Fruit fly (Drosophila melanogaster) whole organism, embryonic: ENCODE data around the gene dysf.

Experiments
- ATbp ChIP-seq: fragments of 200-800 bp; sonication (Bioruptor generic); optimal IDR thresholded peaks from 2 replicates; lab custom pipeline; 2017; ENCODE audit warnings: missing biosample characterization, mild to moderate bottlenecking, missing genetic modification characterization, missing genetic modification reagents
- Atf3 ChIP-seq: fragments of 200-800 bp; sonication (Bioruptor generic); optimal IDR thresholded peaks from 3 replicates; lab custom pipeline; 2016; ENCODE audit warnings: missing biosample characterization, missing genetic modification characterization
- Atf6 ChIP-seq: fragments of 200-800 bp; sonication (Bioruptor generic); IDR thresholded peaks from 2 replicates; pipeline ENCODE4 v1.3.6; 2022; ENCODE audit warnings: missing biosample characterization, missing genetic modification characterization
- CG10209 ChIP-seq: fragments of 200-800 bp; sonication (Bioruptor generic); optimal IDR thresholded peaks from 3 replicates; lab custom pipeline; 2017; ENCODE audit warnings: missing biosample characterization, mild to moderate bottlenecking, missing genetic modification characterization, missing genetic modification reagents
- CG11247 ChIP-seq: fragments of 200-800 bp; sonication (Bioruptor generic); IDR thresholded peaks from 2 replicates; pipeline ENCODE4 v1.3.6; 2022; ENCODE audit warnings: missing biosample characterization, missing genetic modification characterization
- CG11456 ChIP-seq: fragments of 200-800 bp; sonication (Bioruptor generic); IDR thresholded peaks from 3 replicates; pipeline ENCODE4 v1.3.6; 2022; ENCODE audit warnings: missing biosample characterization, missing genetic modification characterization
- CG12744 ChIP-seq: fragments of 200-800 bp; sonication (Bioruptor generic); optimal IDR thresholded peaks from 2 replicates; lab custom pipeline; 2016; ENCODE audit warnings: missing biosample characterization, missing genetic modification characterization
- CG13624 ChIP-seq: fragments of 200-800 bp; sonication (Bioruptor generic); optimal IDR thresholded peaks from 2 replicates; lab custom pipeline; 2016; ENCODE audit warnings: missing biosample characterization, missing genetic modification characterization
- CG13775 ChIP-seq: fragments of 200-800 bp; sonication (Bioruptor generic); optimal IDR thresholded peaks from 3 replicates; lab custom pipeline; 2017; ENCODE audit warnings: missing biosample characterization, mild to moderate bottlenecking, missing genetic modification characterization
- CG15073 ChIP-seq: fragments of 200-800 bp; sonication (Bioruptor generic); optimal IDR thresholded peaks from 2 replicates; lab custom pipeline; 2016; ENCODE audit warnings: missing biosample characterization, missing genetic modification characterization
- CG15514 ChIP-seq: fragments of 200-800 bp; sonication (Bioruptor generic); optimal IDR thresholded peaks from 3 replicates; lab custom pipeline; 2017; ENCODE audit warnings: missing biosample characterization, missing genetic modification characterization, mild to moderate bottlenecking, moderate library complexity, missing genetic modification reagents
- CG15601 ChIP-seq: fragments of 200-800 bp; sonication (Bioruptor generic); optimal IDR thresholded peaks from 3 replicates; lab custom pipeline; 2019; ENCODE audit warnings: missing biosample characterization, mild to moderate bottlenecking, missing genetic modification characterization, moderate library complexity
- CG1647 ChIP-seq: fragments of 200-800 bp; sonication (Bioruptor generic); optimal IDR thresholded peaks from 3 replicates; lab custom pipeline; 2016; ENCODE audit warnings: missing biosample characterization, missing genetic modification characterization
- CG16813 ChIP-seq: fragments of 200-800 bp; sonication (Bioruptor generic); IDR thresholded peaks from 3 replicates; pipeline ENCODE4 v1.3.6; 2022; ENCODE audit warnings: missing biosample characterization, missing genetic modification characterization; ENCODE audit not compliant: partially characterized antibody
- CG4360 ChIP-seq: fragments of 200-800 bp; sonication (Bioruptor generic); IDR thresholded peaks from 2 replicates; pipeline ENCODE4 v1.3.6; 2022; ENCODE audit warnings: missing biosample characterization, missing genetic modification characterization
- CrebB ChIP-seq: fragments of 200-800 bp; sonication (Bioruptor generic); optimal IDR thresholded peaks from 3 replicates; lab custom pipeline; 2018; ENCODE audit warnings: missing biosample characterization, mild to moderate bottlenecking, missing genetic modification characterization
- Doc3 ChIP-seq: fragments of 200-800 bp; sonication (Bioruptor generic); IDR thresholded peaks from 3 replicates; pipeline ENCODE4 v1.3.6; 2022; ENCODE audit warnings: missing biosample characterization, missing genetic modification characterization; ENCODE audit not compliant: partially characterized antibody
- Fer3 ChIP-seq: fragments of 200-800 bp; sonication (Bioruptor generic); optimal IDR thresholded peaks from 2 replicates; lab custom pipeline; 2018; ENCODE audit warnings: missing biosample characterization, mild to moderate bottlenecking, missing genetic modification characterization, moderate library complexity
- Hmr ChIP-seq: fragments of 200-800 bp; sonication (Bioruptor generic); optimal IDR thresholded peaks from 3 replicates; lab custom pipeline; 2017; ENCODE audit warnings: mild to moderate bottlenecking, missing biosample characterization, missing genetic modification reagents, missing genetic modification characterization
- Mad ChIP-seq: fragments of 200-800 bp; sonication (Bioruptor generic); optimal IDR thresholded peaks from 2 replicates; lab custom pipeline; 2016; ENCODE audit warnings: missing biosample characterization, missing genetic modification characterization
- Max ChIP-seq: fragments of 200-800 bp; sonication (Bioruptor generic); optimal IDR thresholded peaks from 2 replicates; lab custom pipeline; 2016; ENCODE audit warnings: missing biosample characterization, mild to moderate bottlenecking, missing genetic modification characterization
- Myb ChIP-seq: fragments of 200-800 bp; sonication (Bioruptor generic); optimal IDR thresholded peaks from 2 replicates; lab custom pipeline; 2016; ENCODE audit warnings: missing biosample characterization, missing genetic modification characterization
- NK7.1 ChIP-seq: fragments of 200-800 bp; sonication (Bioruptor generic); optimal IDR thresholded peaks from 3 replicates; lab custom pipeline; 2016; ENCODE audit warnings: missing biosample characterization, missing genetic modification characterization
- Six4 ChIP-seq: fragments of 200-800 bp; sonication (Bioruptor generic); optimal IDR thresholded peaks from 2 replicates; lab custom pipeline; 2016; ENCODE audit warnings: missing biosample characterization, missing genetic modification characterization
- Spps ChIP-seq: fragments of 200-800 bp; sonication (Bioruptor generic); optimal IDR thresholded peaks from 2 replicates; lab custom pipeline; 2018; ENCODE audit warnings: missing biosample characterization, mild to moderate bottlenecking, missing genetic modification characterization
- Sry-β ChIP-seq: fragments of 200-800 bp; sonication (Bioruptor generic); optimal IDR thresholded peaks from 2 replicates; lab custom pipeline; 2018; ENCODE audit warnings: missing biosample characterization, mild to moderate bottlenecking, missing genetic modification characterization, moderate library complexity
- al ChIP-seq: fragments of 200-800 bp; sonication (Bioruptor generic); IDR thresholded peaks from 2 replicates; pipeline ENCODE4 v1.3.6; 2022; ENCODE audit warnings: missing biosample characterization, missing genetic modification characterization
- btn ChIP-seq: fragments of 200-800 bp; sonication (Bioruptor generic); optimal IDR thresholded peaks from 2 replicates; lab custom pipeline; 2016; ENCODE audit warnings: missing biosample characterization, missing genetic modification characterization
- caup ChIP-seq: fragments of 200-800 bp; sonication (Bioruptor generic); optimal IDR thresholded peaks from 3 replicates; lab custom pipeline; 2017; ENCODE audit warnings: missing biosample characterization, mild to moderate bottlenecking, missing genetic modification characterization, moderate library complexity; ENCODE audit not compliant: severe bottlenecking
- chif ChIP-seq, 2 experiments: fragments of 200-800 bp; sonication (Bioruptor generic); optimal IDR thresholded peaks; 3 replicates each; lab custom pipeline; 2016; ENCODE audit warnings: missing biosample characterization in 2 of 2, missing genetic modification characterization in 2 of 2
- chinmo ChIP-seq: fragments of 200-800 bp; sonication (Bioruptor generic); IDR thresholded peaks from 4 replicates; pipeline ENCODE4 v1.3.6; 2022; ENCODE audit warnings: missing biosample characterization, missing genetic modification characterization; ENCODE audit not compliant: partially characterized antibody
- dan ChIP-seq: fragments of 200-800 bp; sonication (Bioruptor generic); IDR thresholded peaks from 2 replicates; pipeline ENCODE4 v1.3.6; 2022; ENCODE audit warnings: missing biosample characterization, missing genetic modification characterization
- esg ChIP-seq: fragments of 200-800 bp; sonication (Bioruptor generic); conservative IDR thresholded peaks from 2 replicates; pipeline ENCODE4 v1.3.6; 2022; ENCODE audit warnings: missing biosample characterization, missing genetic modification characterization
- eyg ChIP-seq: fragments of 200-800 bp; sonication (Bioruptor generic); optimal IDR thresholded peaks from 3 replicates; lab custom pipeline; 2016; ENCODE audit warnings: missing biosample characterization, missing genetic modification characterization
- fd96Cb ChIP-seq: fragments of 200-800 bp; sonication (Bioruptor generic); optimal IDR thresholded peaks from 2 replicates; lab custom pipeline; 2018; ENCODE audit warnings: missing biosample characterization, mild to moderate bottlenecking, missing genetic modification characterization, moderate library complexity
- gcm ChIP-seq: fragments of 200-800 bp; sonication (Bioruptor generic); optimal IDR thresholded peaks from 2 replicates; lab custom pipeline; 2019; ENCODE audit warnings: missing biosample characterization, mild to moderate bottlenecking, missing genetic modification characterization, moderate library complexity
- lov ChIP-seq, 2 experiments: fragments of 200-800 bp in 1 of 2; fragments of >200 bp in 1 of 2; sonication (Bioruptor generic) in 1 of 2; IDR thresholded peaks in 1 of 2; optimal IDR thresholded peaks in 1 of 2; 2 replicates in 1 of 2; 3 replicates in 1 of 2; pipeline versions ENCODE4 v1.3.6 to Lab custom; 2017 to 2022; ENCODE audit warnings: missing biosample characterization in 1 of 2, missing genetic modification characterization in 1 of 2
- mam ChIP-seq: fragments of 200-800 bp; sonication (Bioruptor generic); optimal IDR thresholded peaks from 3 replicates; lab custom pipeline; 2016; ENCODE audit warnings: missing biosample characterization, missing genetic modification characterization
- phol ChIP-seq: fragments of 200-800 bp; sonication (Bioruptor generic); optimal IDR thresholded peaks from 3 replicates; lab custom pipeline; 2018; ENCODE audit warnings: missing biosample characterization, mild to moderate bottlenecking, missing genetic modification characterization, moderate library complexity
- pita ChIP-seq: fragments of 200-800 bp; sonication (Bioruptor generic); optimal IDR thresholded peaks from 2 replicates; lab custom pipeline; 2017; ENCODE audit warnings: missing biosample characterization, mild to moderate bottlenecking, missing genetic modification characterization
- row ChIP-seq: fragments of 200-800 bp; sonication (Bioruptor generic); IDR thresholded peaks from 3 replicates; pipeline ENCODE4 v1.3.6; 2022; ENCODE audit warnings: missing biosample characterization, missing genetic modification characterization
- sisA ChIP-seq: fragments of 200-800 bp; sonication (Bioruptor generic); IDR thresholded peaks from 2 replicates; pipeline ENCODE4 v1.3.6; 2022; ENCODE audit warnings: missing biosample characterization, missing genetic modification characterization
- so ChIP-seq: fragments of 200-800 bp; sonication (Bioruptor generic); IDR thresholded peaks from 3 replicates; pipeline ENCODE4 v1.3.6; 2022; ENCODE audit warnings: missing biosample characterization, missing genetic modification characterization
- sr ChIP-seq: fragments of 200-800 bp; sonication (Bioruptor generic); IDR thresholded peaks from 3 replicates; pipeline ENCODE4 v1.3.6; 2022; ENCODE audit warnings: missing biosample characterization, missing genetic modification characterization
- wek ChIP-seq: fragments of 200-800 bp; sonication (Bioruptor generic); optimal IDR thresholded peaks from 3 replicates; lab custom pipeline; 2018; ENCODE audit warnings: missing biosample characterization, mild to moderate bottlenecking, missing genetic modification characterization, moderate library complexity
- zen2 ChIP-seq: fragments of 200-800 bp; sonication (Bioruptor generic); IDR thresholded peaks from 3 replicates; pipeline ENCODE4 v1.3.6; 2022; ENCODE audit warnings: missing biosample characterization, missing genetic modification characterization; ENCODE audit not compliant: partially characterized antibody

dysf gene

DNA sequence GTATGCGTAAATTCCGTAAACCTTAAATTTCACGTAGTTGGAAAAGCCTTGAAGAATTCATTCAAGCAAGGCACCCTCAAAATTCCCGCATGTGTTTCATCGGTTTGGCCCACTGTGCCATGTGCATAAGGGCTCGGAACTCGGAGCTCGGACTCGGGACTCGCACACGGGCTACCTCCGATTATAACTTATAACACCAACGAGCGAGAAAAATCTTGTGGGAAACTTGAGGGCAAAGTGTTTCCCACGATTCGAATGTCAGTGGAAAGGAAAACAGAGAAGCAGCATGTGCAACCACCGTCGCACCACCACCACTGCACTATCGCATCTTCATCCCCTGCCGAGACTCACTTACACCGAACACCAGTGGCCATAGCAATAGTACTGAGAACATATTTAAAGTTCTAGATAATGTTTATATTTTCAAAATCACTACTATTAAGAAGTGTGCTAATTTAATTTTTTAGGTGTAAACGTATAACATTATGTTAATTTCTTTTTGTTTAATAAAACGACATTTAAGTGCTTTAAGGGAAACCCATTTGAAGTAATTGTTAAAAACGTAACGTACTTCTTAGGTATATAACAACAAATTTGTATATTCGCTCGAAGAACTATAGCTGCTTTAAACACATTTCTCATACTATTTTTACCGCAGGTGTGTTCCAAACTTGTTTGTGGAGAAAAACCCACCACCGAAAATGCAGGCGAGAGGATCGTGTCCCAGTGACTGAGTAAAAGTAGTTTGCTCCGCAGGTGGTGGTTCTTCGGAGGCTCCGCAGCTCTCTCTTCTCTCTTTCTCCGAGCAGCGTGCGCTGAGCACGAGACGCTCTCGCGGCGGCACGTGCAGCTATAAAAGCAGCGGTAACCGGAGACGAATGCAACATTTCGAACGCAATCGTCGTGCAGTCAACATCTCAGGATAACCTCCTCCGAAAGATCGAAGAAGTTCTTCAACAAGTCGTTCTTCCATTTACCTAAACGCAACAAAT lies 62.1 kb downstream of the dysf start (continued):
- TF ChIP-seq Doc3: no peak
- TF ChIP-seq row (GFP tag; lab: Robert Waterston, UW): peak; percentile 82
- TF ChIP-seq CG4360 (GFP tag; lab: Robert Waterston, UW): peak; percentile 38; the same call in 1 of the 2 replicates
- no peak for TF ChIP-seq CG1647
- TF ChIP-seq al: no peak
- peak; percentile 24 for TF ChIP-seq CG13624 (GFP tag; lab: Kevin White, UChicago)
- TF ChIP-seq fd96Cb (tag; lab: Kevin White, UChicago): peak; percentile 94
- peak; percentile 97 for TF ChIP-seq gcm (GFP tag; lab: Kevin White, UChicago)
- peak; percentile 19 for TF ChIP-seq NK7.1
- TF ChIP-seq CrebB (tag; lab: Kevin White, UChicago): peak; percentile 59
- peak; percentile 98 for TF ChIP-seq Spps
- no peak for TF ChIP-seq CG11456 (GFP tag; lab: Robert Waterston, UW)
- no peak for TF ChIP-seq CG11247 (GFP tag; lab: Robert Waterston, UW)
- TF ChIP-seq so (GFP tag; lab: Robert Waterston, UW): peak; percentile 45; the same call in 1 of the 3 replicates
- no peak for TF ChIP-seq CG15073 (GFP tag; lab: Kevin White, UChicago)
- TF ChIP-seq Sry-β (GFP tag; lab: Kevin White, UChicago): peak; percentile 66
- TF ChIP-seq chif (GFP tag; optimal IDR thresholded peaks at IDR 0.05; lab: Kevin White, UChicago): peak; percentile 40 to 89
- TF ChIP-seq Myb: peak; percentile 30
- peak; percentile 32 for TF ChIP-seq Hmr
- TF ChIP-seq caup (GFP tag; lab: Kevin White, UChicago): peak; percentile 37
- 0 out of 3 replicates have a peak, but pooled peaks have one; percentile 9 for TF ChIP-seq zen2 (GFP tag; lab: Robert Waterston, UW)
- TF ChIP-seq sr: no peak
- no peak for TF ChIP-seq Atf6 (GFP tag; lab: Robert Waterston, UW)
- TF ChIP-seq phol (tag; lab: Kevin White, UChicago): peak; percentile 97
- TF ChIP-seq Fer3 (tag; lab: Kevin White, UChicago): peak; percentile 57
- TF ChIP-seq mam (GFP tag; lab: Kevin White, UChicago): peak; percentile 30
- TF ChIP-seq btn: peak; percentile 66
- no peak for TF ChIP-seq lov (optimal IDR thresholded peaks at IDR 0.05; lab: Kevin White, UChicago)
- TF ChIP-seq lov (GFP tag; IDR thresholded peaks at IDR 0.05; lab: Robert Waterston, UW): peak; percentile 36; the same call in 2 of the 3 replicates
- TF ChIP-seq Six4: peak; percentile 74
- no peak for TF ChIP-seq pita
- TF ChIP-seq ATbp: peak; percentile 88
- peak; percentile 59 for TF ChIP-seq esg (GFP tag; lab: Robert Waterston, UW)
- TF ChIP-seq eyg: no peak
- peak; percentile 7 for TF ChIP-seq wek (GFP tag; lab: Kevin White, UChicago)
- TF ChIP-seq chinmo (GFP tag; lab: Robert Waterston, UW): no peak
- TF ChIP-seq CG16813: 0 out of 3 replicates have a peak, but pooled peaks have one; percentile 7
- peak; percentile 52; the same call in 1 of the 2 replicates for TF ChIP-seq dan (GFP tag; lab: Robert Waterston, UW)
- TF ChIP-seq sisA (GFP tag; lab: Robert Waterston, UW): peak; percentile 53; the same call in 1 of the 2 replicates
- TF ChIP-seq CG12744 (GFP tag; lab: Kevin White, UChicago): peak; percentile 49
- peak; percentile 77 for TF ChIP-seq Atf3 (GFP tag; lab: Kevin White, UChicago)
- peak; percentile 64 for TF ChIP-seq Mad (GFP tag; lab: Kevin White, UChicago)
- TF ChIP-seq CG15601 (tag; lab: Kevin White, UChicago): peak; percentile 97
- TF ChIP-seq Max (GFP tag; lab: Kevin White, UChicago): peak; percentile 40
- peak; percentile 90 for TF ChIP-seq CG10209
- TF ChIP-seq CG15514: no peak
- TF ChIP-seq CG13775 (GFP tag; lab: Kevin White, UChicago): peak; percentile 91
